Worm (Caenorhabditis elegans): ENCODE results near the gene Y48G9A.7.

Gene Y48G9A.7

ce11 chrIII:2100842-2101241, 9.5 kb upstream of the Y48G9A.7 start (continued):
- TF ChIP-seq fkh-2 (tag; optimal IDR thresholded peaks at IDR 0.05) (no peak), nfya-1 (tag; optimal IDR thresholded peaks at IDR 0.05; ENCODE audit: insufficient read depth) (peak; percentile 98), pqm-1 (tag; optimal IDR thresholded peaks at IDR 0.05) (peak; percentile 22), unc-39 (tag; optimal IDR thresholded peaks at IDR 0.05) (no peak), ztf-4 (tag; optimal IDR thresholded peaks at IDR 0.05) (no peak), daf-12 (tag; optimal IDR thresholded peaks at IDR 0.05) (no peak), ama-1 (optimal IDR thresholded peaks at IDR 0.05) (no peak), nhr-11 (tag; optimal IDR thresholded peaks at IDR 0.05) (no peak), nhr-25 (tag; optimal IDR thresholded peaks at IDR 0.05) (no peak), aly-2 (tag; optimal IDR thresholded peaks at IDR 0.05) (no peak), skn-1 (tag; optimal IDR thresholded peaks at IDR 0.05) (no peak), fkh-10 (GFP tag; optimal IDR thresholded peaks at IDR 0.05) (peak; percentile 94), egl-5 (tag; optimal IDR thresholded peaks at IDR 0.05) (no peak), R02D3.7 (tag; optimal IDR thresholded peaks at IDR 0.05) (no peak), mml-1 (tag; optimal IDR thresholded peaks at IDR 0.05) (no peak), elt-3 (tag; optimal IDR thresholded peaks at IDR 0.05) (no peak), nhr-76 (tag; optimal IDR thresholded peaks at IDR 0.05) (no peak), ceh-82 (tag; optimal IDR thresholded peaks at IDR 0.05) (peak; percentile 65)

- TF ChIP-seq pha-4 (tag; optimal IDR thresholded peaks at IDR 0.05) = no peak
- TF ChIP-seq hmg-11 (tag; optimal IDR thresholded peaks at IDR 0.05) = no peak
- TF ChIP-seq mml-1 (tag; optimal IDR thresholded peaks at IDR 0.05) = no peak
- TF ChIP-seq unc-39 (tag; optimal IDR thresholded peaks at IDR 0.05) = no peak
- no peak for TF ChIP-seq ceh-82 (tag; optimal IDR thresholded peaks at IDR 0.05)
- no peak for TF ChIP-seq ceh-9 (tag; optimal IDR thresholded peaks at IDR 0.05)
- TF ChIP-seq elt-2 (tag; optimal IDR thresholded peaks at IDR 0.05) = no peak
- TF ChIP-seq nhr-12 (tag; optimal IDR thresholded peaks at IDR 0.05) = no peak
- no peak for TF ChIP-seq snpc-4 (tag; optimal IDR thresholded peaks at IDR 0.05)
- TF ChIP-seq ztf-4 (tag; optimal IDR thresholded peaks at IDR 0.05) = no peak
Observed at ce11 chrIII:2101310-2101709, 9.0 kb upstream of the Y48G9A.7 start.

ce11 chrIII:2101895-2102345, 8.4 kb upstream of the Y48G9A.7 start, which contains the start of gene ppk-2:
Gene ppk-2 (plus strand): TSS chrIII:2102295.
- TF ChIP-seq egl-27 (tag; optimal IDR thresholded peaks at IDR 0.05) (no peak), ceh-16 (tag; optimal IDR thresholded peaks at IDR 0.05) (no peak), R02D3.7 (tag; optimal IDR thresholded peaks at IDR 0.05) (no peak), nhr-237 (tag; optimal IDR thresholded peaks at IDR 0.05) (no peak), ztf-11 (tag; optimal IDR thresholded peaks at IDR 0.05) (no peak), jun-1 (tag; optimal IDR thresholded peaks at IDR 0.05) (no peak)

ce11 chrIII:2105935-2106334, 4.4 kb upstream of the Y48G9A.7 start:
- TF ChIP-seq nfya-1 (tag; optimal IDR thresholded peaks at IDR 0.05; ENCODE audit: insufficient read depth) = no peak
- TF ChIP-seq tbx-2 (tag; optimal IDR thresholded peaks at IDR 0.05) = no peak
- no peak for TF ChIP-seq egl-5 (tag; optimal IDR thresholded peaks at IDR 0.05)
- no peak for TF ChIP-seq skn-1 (tag; optimal IDR thresholded peaks at IDR 0.05)
- no peak for TF ChIP-seq nhr-76 (tag; optimal IDR thresholded peaks at IDR 0.05)

- TF ChIP-seq mml-1 (tag; optimal IDR thresholded peaks at IDR 0.05) (no peak), nhr-76 (tag; optimal IDR thresholded peaks at IDR 0.05) (no peak), nhr-67 (tag; optimal IDR thresholded peaks at IDR 0.05) (no peak), ZK546.5 (tag; optimal IDR thresholded peaks at IDR 0.05) (no peak)
Observed at ce11 chrIII:2111376-2111775, 1.0 kb downstream of the Y48G9A.7 start.

ce11 chrIII:2112009-2112408, 1.7 kb downstream of the Y48G9A.7 start:
- TF ChIP-seq nhr-77 (tag; optimal IDR thresholded peaks at IDR 0.05) = no peak
- no peak for TF ChIP-seq nhr-237 (tag; optimal IDR thresholded peaks at IDR 0.05)
- no peak for TF ChIP-seq unc-39 (tag; optimal IDR thresholded peaks at IDR 0.05)
- no peak for TF ChIP-seq tbx-2 (tag; optimal IDR thresholded peaks at IDR 0.05)
- TF ChIP-seq ztf-11 (tag; optimal IDR thresholded peaks at IDR 0.05) = no peak
- TF ChIP-seq mml-1 (tag; optimal IDR thresholded peaks at IDR 0.05) = no peak
- no peak for TF ChIP-seq hmg-11 (tag; optimal IDR thresholded peaks at IDR 0.05)
- no peak for TF ChIP-seq pha-4 (tag; optimal IDR thresholded peaks at IDR 0.05)
- no peak for TF ChIP-seq nhr-23 (tag; optimal IDR thresholded peaks at IDR 0.05)
- TF ChIP-seq nhr-43 (tag; optimal IDR thresholded peaks at IDR 0.05; ENCODE audit: poor library complexity, severe bottlenecking) = no peak
- no peak for TF ChIP-seq sea-2 (GFP tag; optimal IDR thresholded peaks at IDR 0.05)
- TF ChIP-seq mdl-1 (tag; optimal IDR thresholded peaks at IDR 0.05) = no peak
- TF ChIP-seq jun-1 (tag; optimal IDR thresholded peaks at IDR 0.05) = no peak

All from whole organism, L3 larva.